Worm (Caenorhabditis elegans): ENCODE results near the gene F49F1.4.

ce11 chrIV:4123083-4123482 is 7.5 kb upstream of the F49F1.4 start, which contains the start of gene mul-1:
- TF ChIP-seq snpc-4 (tag; optimal IDR thresholded peaks at IDR 0.05) (no peak), ama-1 (optimal IDR thresholded peaks at IDR 0.05) (no peak), nhr-77 (tag; optimal IDR thresholded peaks at IDR 0.05) (no peak), nhr-12 (tag; optimal IDR thresholded peaks at IDR 0.05) (no peak)

All from whole organism, L1 larva.